Worm (Caenorhabditis elegans) whole organism, mixed stage, embryonic: ENCODE data around the gene C13A2.4.
A peak's percentile ranks its signal among the peaks of the same experiment; 100 is the strongest.

ENCODE experiments used
- M03D4.4 ChIP-seq: sonication (generic microtip); optimal IDR thresholded peaks from 2 replicates; lab custom pipeline; 2017; ENCODE audit warnings: mild to moderate bottlenecking, missing genetic modification characterization, missing compliant biosample characterization
- bed-3 ChIP-seq: fragments of 200-800 bp; sonication (Bioruptor generic); optimal IDR thresholded peaks from 3 replicates; lab custom pipeline; 2018; ENCODE audit warnings: mild to moderate bottlenecking, missing genetic modification characterization, moderate library complexity, missing compliant biosample characterization
- blmp-1 ChIP-seq: fragments of 150-350 bp; optimal IDR thresholded peaks from 2 replicates; lab custom pipeline; 2014; ENCODE audit warnings: missing biosample characterization, missing genetic modification characterization
- ceh-39 ChIP-seq: fragments of 150-350 bp; optimal IDR thresholded peaks from 2 replicates; lab custom pipeline; 2014; ENCODE audit warnings: missing biosample characterization, missing genetic modification characterization
- ceh-43 ChIP-seq: fragments of 200-800 bp; sonication (Bioruptor generic); optimal IDR thresholded peaks from 2 replicates; lab custom pipeline; 2018; ENCODE audit warnings: mild to moderate bottlenecking, missing genetic modification characterization, moderate library complexity, missing compliant biosample characterization
- ceh-83 ChIP-seq: fragments of 200-800 bp; sonication (Bioruptor generic); optimal IDR thresholded peaks from 2 replicates; lab custom pipeline; 2018; ENCODE audit warnings: mild to moderate bottlenecking, missing genetic modification characterization, missing compliant biosample characterization
- ces-1 ChIP-seq: fragments of 150-350 bp; optimal IDR thresholded peaks from 2 replicates; lab custom pipeline; 2014; ENCODE audit warnings: missing biosample characterization, missing genetic modification reagents, missing genetic modification characterization
- cnd-1 ChIP-seq: fragments of 200-800 bp; sonication (Bioruptor generic); optimal IDR thresholded peaks from 2 replicates; lab custom pipeline; 2018; ENCODE audit warnings: mild to moderate bottlenecking, missing genetic modification characterization, missing compliant biosample characterization
- drap-1 ChIP-seq: fragments of 200-800 bp; sonication (Bioruptor generic); optimal IDR thresholded peaks from 3 replicates; lab custom pipeline; 2018; ENCODE audit warnings: mild to moderate bottlenecking, missing genetic modification characterization, missing compliant biosample characterization
- elt-1 ChIP-seq: sonication (generic microtip); optimal IDR thresholded peaks from 2 replicates; lab custom pipeline; 2017; ENCODE audit warnings: missing genetic modification characterization, mild to moderate bottlenecking, missing compliant biosample characterization, antibody characterized with exemption, moderate library complexity, borderline replicate concordance; ENCODE audit not compliant: insufficient read depth
- elt-3 ChIP-seq: fragments of 150-350 bp; optimal IDR thresholded peaks from 2 replicates; lab custom pipeline; 2014; ENCODE audit warnings: missing biosample characterization, missing genetic modification characterization
- flh-1 ChIP-seq: fragments of 200-800 bp; sonication (Bioruptor generic); optimal IDR thresholded peaks from 2 replicates; lab custom pipeline; 2018; ENCODE audit warnings: mild to moderate bottlenecking, missing genetic modification characterization, moderate library complexity, missing compliant biosample characterization
- ham-2 ChIP-seq: fragments of 200-800 bp; sonication (Bioruptor generic); optimal IDR thresholded peaks from 2 replicates; lab custom pipeline; 2018; ENCODE audit warnings: mild to moderate bottlenecking, missing genetic modification characterization, missing compliant biosample characterization
- hlh-1 ChIP-seq: fragments of 150-350 bp; optimal IDR thresholded peaks from 2 replicates; lab custom pipeline; 2014; ENCODE audit warnings: missing biosample characterization, missing genetic modification reagents, missing genetic modification characterization
- lin-13 ChIP-seq: fragments of 150-350 bp; optimal IDR thresholded peaks from 2 replicates; lab custom pipeline; 2014; ENCODE audit warnings: missing biosample characterization, missing genetic modification characterization
- lin-32 ChIP-seq: fragments of 200-800 bp; sonication (Bioruptor generic); optimal IDR thresholded peaks from 2 replicates; lab custom pipeline; 2018; ENCODE audit warnings: mild to moderate bottlenecking, missing genetic modification characterization, missing compliant biosample characterization
- lsy-2 ChIP-seq: fragments of 150-350 bp; optimal IDR thresholded peaks from 2 replicates; lab custom pipeline; 2014; ENCODE audit warnings: missing biosample characterization, missing genetic modification characterization
- mab-5 ChIP-seq: fragments of 150-350 bp; optimal IDR thresholded peaks from 2 replicates; lab custom pipeline; 2014; ENCODE audit warnings: missing biosample characterization, missing genetic modification characterization
- mep-1 ChIP-seq: fragments of 150-350 bp; optimal IDR thresholded peaks from 2 replicates; lab custom pipeline; 2017; ENCODE audit warnings: missing biosample characterization, missing genetic modification reagents, missing genetic modification characterization, inconsistent platforms
- mls-2 ChIP-seq: sonication (generic microtip); optimal IDR thresholded peaks from 2 replicates; lab custom pipeline; 2016; ENCODE audit warnings: mild to moderate bottlenecking, missing genetic modification characterization, moderate library complexity, missing compliant biosample characterization
- nhr-12 ChIP-seq: fragments of 150-350 bp; optimal IDR thresholded peaks from 2 replicates; lab custom pipeline; 2014; ENCODE audit warnings: missing biosample characterization, missing genetic modification characterization
- nhr-2 ChIP-seq: fragments of 150-350 bp; optimal IDR thresholded peaks from 2 replicates; lab custom pipeline; 2014; ENCODE audit warnings: missing biosample characterization, missing genetic modification characterization
- nhr-237 ChIP-seq: fragments of 150-350 bp; optimal IDR thresholded peaks from 2 replicates; lab custom pipeline; 2014; ENCODE audit warnings: missing biosample characterization, missing genetic modification characterization
- nhr-28 ChIP-seq: fragments of 150-350 bp; optimal IDR thresholded peaks from 2 replicates; lab custom pipeline; 2014; ENCODE audit warnings: missing biosample characterization, missing genetic modification characterization
- nhr-76 ChIP-seq: sonication (generic microtip); optimal IDR thresholded peaks from 2 replicates; lab custom pipeline; 2017; ENCODE audit warnings: missing biosample characterization, missing genetic modification characterization
- pha-4 ChIP-seq: fragments of 150-350 bp; optimal IDR thresholded peaks from 2 replicates; lab custom pipeline; 2018; ENCODE audit warnings: missing biosample characterization, missing genetic modification reagents, missing genetic modification characterization
- sem-2 ChIP-seq: fragments of 200-800 bp; sonication (Bioruptor generic); optimal IDR thresholded peaks from 2 replicates; lab custom pipeline; 2018; ENCODE audit warnings: mild to moderate bottlenecking, missing genetic modification characterization, missing compliant biosample characterization
- snpc-4 ChIP-seq: fragments of 150-350 bp; optimal IDR thresholded peaks from 2 replicates; lab custom pipeline; 2014; ENCODE audit warnings: missing biosample characterization, missing genetic modification characterization
- sptf-1 ChIP-seq: sonication (generic microtip); optimal IDR thresholded peaks from 2 replicates; lab custom pipeline; 2017; ENCODE audit warnings: mild to moderate bottlenecking, missing genetic modification characterization, moderate library complexity, missing compliant biosample characterization
- tbx-8 ChIP-seq: fragments of 200-800 bp; sonication (Bioruptor generic); optimal IDR thresholded peaks from 2 replicates; lab custom pipeline; 2018; ENCODE audit warnings: mild to moderate bottlenecking, missing genetic modification characterization, moderate library complexity, missing compliant biosample characterization
- unc-120 ChIP-seq: sonication (generic microtip); optimal IDR thresholded peaks from 2 replicates; lab custom pipeline; 2017; ENCODE audit warnings: missing genetic modification characterization, missing compliant biosample characterization; ENCODE audit not compliant: poor library complexity, severe bottlenecking
- unc-39 ChIP-seq: fragments of 150-350 bp; optimal IDR thresholded peaks from 2 replicates; lab custom pipeline; 2014; ENCODE audit warnings: missing biosample characterization, missing genetic modification characterization
- unc-62 ChIP-seq: fragments of 150-350 bp; optimal IDR thresholded peaks from 2 replicates; lab custom pipeline; 2014; ENCODE audit warnings: missing biosample characterization, missing genetic modification reagents, missing genetic modification characterization
- zip-8 ChIP-seq: fragments of 150-350 bp; optimal IDR thresholded peaks from 2 replicates; lab custom pipeline; 2014; ENCODE audit warnings: missing biosample characterization, missing genetic modification characterization
- ztf-11 ChIP-seq: fragments of 150-350 bp; optimal IDR thresholded peaks from 2 replicates; lab custom pipeline; 2014; ENCODE audit warnings: missing biosample characterization, missing genetic modification characterization

The C13A2.4 gene

DNA sequence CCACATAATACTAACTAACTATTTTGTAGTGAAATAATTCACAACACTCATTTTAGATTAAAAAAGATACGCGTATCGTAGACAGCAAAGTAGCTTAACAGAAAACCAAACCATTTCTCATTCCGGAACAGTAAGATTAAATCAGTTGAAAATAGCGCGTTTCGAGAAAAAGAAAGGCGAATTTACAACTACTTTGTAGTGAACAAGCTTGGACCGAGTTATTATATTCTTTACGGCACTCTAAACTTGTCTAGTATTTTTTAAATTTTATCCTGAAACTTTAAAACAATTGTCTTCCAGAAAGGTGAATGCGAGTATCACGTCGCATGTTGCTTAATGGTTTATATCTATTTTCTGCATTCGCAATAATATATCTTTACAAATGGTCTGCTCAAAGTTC, at the start of gene C13A2.4:
C13A2.4 (plus strand) TSS at position 301 of the 400 bp plus-strand sequence.
- TF ChIP-seq tbx-8 (GFP tag; lab: Kevin White, UChicago) (no peak), lin-13 (tag; lab: Kevin White, UChicago) (no peak), elt-1 (tag; lab: Kevin White, UChicago) (no peak), nhr-28 (tag; lab: Kevin White, UChicago) (no peak), ces-1 (GFP tag; lab: Kevin White, UChicago) (no peak)

DNA sequence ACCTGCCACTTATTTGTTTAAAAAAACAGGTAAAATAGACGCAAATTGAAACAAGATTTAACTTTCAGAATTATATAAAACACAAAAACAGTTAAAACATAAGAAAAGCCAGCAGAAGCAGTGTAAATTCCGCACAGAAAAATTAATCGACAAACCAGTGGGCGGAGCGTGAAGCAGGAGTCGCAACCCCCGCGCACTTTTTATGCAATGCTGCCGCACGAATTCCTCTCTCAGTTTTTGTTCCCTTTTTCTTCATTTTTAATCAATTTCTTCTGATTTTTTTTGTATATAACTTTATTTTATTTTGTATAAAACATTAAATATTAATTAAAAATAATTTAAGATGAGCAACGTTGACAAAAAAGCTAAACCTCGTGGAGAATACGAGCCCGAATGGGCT, 48.3 kb upstream of the C13A2.4 start, which contains the start of the genes gei-6 and krr-1:
gei-6 (minus strand) TSS at position 2 of the 400 bp plus-strand sequence.
krr-1 (plus strand) TSS at position 344 of the 400 bp plus-strand sequence.
- TF ChIP-seq bed-3 (GFP tag; lab: Kevin White, UChicago) (peak; percentile 73), unc-120 (tag; lab: Kevin White, UChicago) (peak; percentile 70), cnd-1 (tag; lab: Kevin White, UChicago) (peak; percentile 80), zip-8 (tag; lab: Kevin White, UChicago) (no peak), nhr-12 (tag; lab: Kevin White, UChicago) (peak; percentile 46), ceh-83 (GFP tag; lab: Kevin White, UChicago) (peak; percentile 70), lin-32 (GFP tag; lab: Kevin White, UChicago) (peak; percentile 74), unc-62 (peak; percentile 7), mep-1 (tag; lab: Kevin White, UChicago) (peak; percentile 82), drap-1 (peak; percentile 80), sptf-1 (tag; lab: Kevin White, UChicago) (peak; percentile 94), nhr-76 (tag; lab: Kevin White, UChicago) (peak; percentile 44), ceh-43 (GFP tag; lab: Kevin White, UChicago) (peak; percentile 89), sem-2 (peak; percentile 71), M03D4.4 (peak; percentile 91), lsy-2 (tag; lab: Kevin White, UChicago) (peak; percentile 65), ces-1 (GFP tag; lab: Kevin White, UChicago) (peak; percentile 19), elt-3 (tag; lab: Kevin White, UChicago) (peak; percentile 1), nhr-28 (tag; lab: Kevin White, UChicago) (no peak), blmp-1 (tag; lab: Kevin White, UChicago) (peak; percentile 81), unc-39 (tag; lab: Kevin White, UChicago) (no peak), lin-13 (tag; lab: Kevin White, UChicago) (peak; percentile 74), nhr-237 (peak; percentile 39), ztf-11 (tag; lab: Kevin White, UChicago) (peak; percentile 89), tbx-8 (GFP tag; lab: Kevin White, UChicago) (peak; percentile 76), pha-4 (tag; lab: Kevin White, UChicago) (peak; percentile 4), snpc-4 (tag; lab: Kevin White, UChicago) (no peak), nhr-2 (no peak), flh-1 (peak; percentile 55), ham-2 (GFP tag; lab: Kevin White, UChicago) (peak; percentile 79), hlh-1 (tag; lab: Kevin White, UChicago) (peak; percentile 86), ceh-39 (tag; lab: Kevin White, UChicago) (no peak), elt-1 (tag; lab: Kevin White, UChicago) (peak; percentile 60), mls-2 (tag; lab: Kevin White, UChicago) (peak; percentile 87), mab-5 (tag; lab: Kevin White, UChicago) (peak; percentile 31)

DNA sequence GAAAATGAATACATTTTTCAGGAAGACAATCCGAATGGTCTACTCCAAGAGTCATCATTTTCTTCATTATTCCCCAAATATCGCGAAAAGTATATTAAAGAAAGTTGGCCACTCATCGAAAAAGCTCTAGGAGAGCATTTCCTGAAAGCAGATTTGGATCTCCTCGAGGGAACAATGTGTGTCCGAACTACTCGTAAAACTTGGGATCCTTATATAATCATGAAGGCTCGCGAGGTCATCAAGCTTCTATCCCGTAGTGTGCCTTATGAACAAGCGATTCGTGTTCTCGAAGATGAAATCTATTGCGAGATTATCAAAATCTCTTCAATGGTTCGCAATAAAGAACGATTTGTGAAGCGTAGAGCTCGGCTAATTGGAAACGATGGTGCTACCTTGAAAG, 47.7 kb upstream of the C13A2.4 start:
- TF ChIP-seq sem-2 (no peak), blmp-1 (tag; lab: Kevin White, UChicago) (no peak), nhr-76 (tag; lab: Kevin White, UChicago) (no peak), nhr-237 (no peak), snpc-4 (tag; lab: Kevin White, UChicago) (no peak), unc-62 (no peak), lsy-2 (tag; lab: Kevin White, UChicago) (no peak), bed-3 (GFP tag; lab: Kevin White, UChicago) (no peak), lin-13 (tag; lab: Kevin White, UChicago) (no peak), ceh-83 (GFP tag; lab: Kevin White, UChicago) (no peak), nhr-28 (tag; lab: Kevin White, UChicago) (no peak), zip-8 (tag; lab: Kevin White, UChicago) (no peak)
